Worm (Caenorhabditis elegans) whole organism, L1 larva: Measurements from ENCODE around the gene madf-1.

Experiments used
- C04F5.9 ChIP-seq: sonication (generic microtip); optimal IDR thresholded peaks from 2 replicates; lab custom pipeline; 2016; ENCODE audit warnings: missing genetic modification characterization, missing compliant biosample characterization
- F16B12.6 ChIP-seq: fragments of 150-350 bp; optimal IDR thresholded peaks from 2 replicates; lab custom pipeline; 2014; ENCODE audit warnings: missing biosample characterization, missing genetic modification characterization
- alr-1 ChIP-seq: fragments of 200-800 bp; sonication (Bioruptor generic); optimal IDR thresholded peaks from 2 replicates; lab custom pipeline; 2018; ENCODE audit warnings: borderline replicate concordance, mild to moderate bottlenecking, missing genetic modification characterization, missing compliant biosample characterization
- aly-2 ChIP-seq: fragments of 150-350 bp; optimal IDR thresholded peaks from 2 replicates; lab custom pipeline; 2014; ENCODE audit warnings: missing biosample characterization, missing genetic modification characterization
- ama-1 ChIP-seq: fragments of 150-350 bp; optimal IDR thresholded peaks from 2 replicates; lab custom pipeline; 2014
- blmp-1 ChIP-seq: fragments of 150-350 bp; optimal IDR thresholded peaks from 2 replicates; lab custom pipeline; 2014; ENCODE audit warnings: missing biosample characterization, missing genetic modification characterization
- ceh-82 ChIP-seq, 3 experiments: fragments of 150-350 bp in 1 of 3; sonication (generic microtip) in 2 of 3; optimal IDR thresholded peaks; 2 replicates each; lab custom pipeline; 2014 to 2017; ENCODE audit warnings: missing biosample characterization in 3 of 3, missing genetic modification characterization in 3 of 3
- dpl-1 ChIP-seq, 3 experiments: fragments of 150-350 bp in 2 of 3; sonication (generic microtip) in 1 of 3; optimal IDR thresholded peaks; 2 replicates each; lab custom pipeline; 2014 to 2017; ENCODE audit warnings: missing biosample characterization in 3 of 3, missing genetic modification characterization in 3 of 3, missing genetic modification reagents in 3 of 3
- efl-1 ChIP-seq, 4 experiments: fragments of 150-350 bp; optimal IDR thresholded peaks in 3 of 4; peaks in 1 of 4; 1 replicate in 1 of 4; 2 replicates in 3 of 4; lab custom pipeline; 2014; ENCODE audit warnings: missing biosample characterization in 2 of 4, missing genetic modification characterization in 2 of 4, missing genetic modification reagents in 2 of 4
- efl-3 ChIP-seq: fragments of 200-800 bp; sonication (Bioruptor generic); optimal IDR thresholded peaks from 2 replicates; lab custom pipeline; 2018; ENCODE audit warnings: mild to moderate bottlenecking, missing genetic modification characterization, missing compliant biosample characterization
- egl-13 ChIP-seq: sonication (generic microtip); optimal IDR thresholded peaks from 2 replicates; lab custom pipeline; 2016; ENCODE audit warnings: missing genotype, missing genetic modification reagents, missing genetic modification characterization, missing compliant biosample characterization
- egl-27 ChIP-seq, 2 experiments: fragments of 150-350 bp in 1 of 2; sonication (generic microtip); optimal IDR thresholded peaks; 3 replicates each; lab custom pipeline; 2017 to 2018; ENCODE audit warnings: missing biosample characterization in 2 of 2, missing genetic modification characterization in 2 of 2, missing genetic modification reagents in 2 of 2
- elt-2 ChIP-seq: sonication (generic microtip); optimal IDR thresholded peaks from 2 replicates; lab custom pipeline; 2016; ENCODE audit warnings: missing genetic modification characterization, mild to moderate bottlenecking, inconsistent platforms, missing compliant biosample characterization, missing genetic modification reagents
- elt-3 ChIP-seq, 6 experiments: fragments of 150-350 bp in 1 of 6; sonication (generic microtip); optimal IDR thresholded peaks; 2 replicates each; lab custom pipeline; 2017 to 2018; ENCODE audit warnings: missing biosample characterization in 6 of 6, missing genetic modification characterization in 6 of 6, inconsistent platforms in 1 of 6
- fkh-10 ChIP-seq: sonication (generic microtip); optimal IDR thresholded peaks from 2 replicates; lab custom pipeline; 2017; ENCODE audit warnings: missing biosample characterization, missing genetic modification reagents, missing genetic modification characterization
- fkh-8 ChIP-seq: sonication (generic microtip); optimal IDR thresholded peaks from 2 replicates; lab custom pipeline; 2016; ENCODE audit warnings: mild to moderate bottlenecking, missing genetic modification characterization, missing compliant biosample characterization
- fos-1 ChIP-seq: fragments of 150-350 bp; optimal IDR thresholded peaks from 2 replicates; lab custom pipeline; 2014; ENCODE audit warnings: missing biosample characterization, missing genetic modification characterization
- grh-1 ChIP-seq: fragments of 200-800 bp; sonication (Bioruptor generic); IDR thresholded peaks from 2 replicates; pipeline ENCODE4 v1.3.6; 2022; ENCODE audit warnings: missing genetic modification reagents, missing genetic modification characterization, missing compliant biosample characterization
- hlh-17 ChIP-seq: fragments of 200-800 bp; sonication (Bioruptor generic); optimal IDR thresholded peaks from 2 replicates; lab custom pipeline; 2018; ENCODE audit warnings: missing genetic modification characterization, mild to moderate bottlenecking, missing compliant biosample characterization, moderate library complexity, borderline replicate concordance
- hlh-4 ChIP-seq: sonication (generic microtip); optimal IDR thresholded peaks from 2 replicates; lab custom pipeline; 2016; ENCODE audit warnings: mild to moderate bottlenecking, missing genetic modification characterization, missing compliant biosample characterization
- isw-1 ChIP-seq: fragments of 200-800 bp; sonication (Bioruptor generic); IDR thresholded peaks from 2 replicates; pipeline ENCODE4 v1.3.6; 2022; ENCODE audit warnings: missing genetic modification characterization, missing compliant biosample characterization
- jun-1 ChIP-seq: fragments of 150-350 bp; optimal IDR thresholded peaks from 2 replicates; lab custom pipeline; 2014; ENCODE audit warnings: missing biosample characterization, missing genetic modification reagents, missing genetic modification characterization
- lin-13 ChIP-seq: fragments of 150-350 bp; optimal IDR thresholded peaks from 2 replicates; lab custom pipeline; 2014; ENCODE audit warnings: missing biosample characterization, missing genetic modification reagents, missing genetic modification characterization
- lin-14 ChIP-seq: fragments of 200-800 bp; sonication (Bioruptor generic); optimal IDR thresholded peaks from 2 replicates; lab custom pipeline; 2018; ENCODE audit warnings: mild to moderate bottlenecking, missing genetic modification characterization, moderate library complexity, missing compliant biosample characterization
- lin-35 ChIP-seq, 2 experiments: fragments of 150-350 bp; optimal IDR thresholded peaks; 2 replicates each; lab custom pipeline; 2014; ENCODE audit warnings: missing biosample characterization in 2 of 2, missing genetic modification characterization in 2 of 2, missing genetic modification reagents in 2 of 2
- lin-39 ChIP-seq: fragments of 150-350 bp; optimal IDR thresholded peaks from 2 replicates; lab custom pipeline; 2014; ENCODE audit warnings: missing biosample characterization, missing genetic modification reagents, missing genetic modification characterization
- lsy-2 ChIP-seq, 2 experiments: fragments of 150-350 bp; optimal IDR thresholded peaks; 2 replicates each; lab custom pipeline; 2014; ENCODE audit warnings: missing biosample characterization in 2 of 2, missing genetic modification characterization in 2 of 2
- mep-1 ChIP-seq: fragments of 150-350 bp; optimal IDR thresholded peaks from 2 replicates; lab custom pipeline; 2014; ENCODE audit warnings: missing biosample characterization, missing genetic modification characterization
- nhr-11 ChIP-seq: fragments of 150-350 bp; optimal IDR thresholded peaks from 2 replicates; lab custom pipeline; 2014; ENCODE audit warnings: missing biosample characterization, missing genetic modification characterization
- nhr-20 ChIP-seq: sonication (generic microtip); optimal IDR thresholded peaks from 2 replicates; lab custom pipeline; 2016; ENCODE audit warnings: mild to moderate bottlenecking, missing genetic modification characterization, missing compliant biosample characterization
- nhr-237 ChIP-seq: fragments of 150-350 bp; optimal IDR thresholded peaks from 2 replicates; lab custom pipeline; 2014; ENCODE audit warnings: missing biosample characterization, missing genetic modification characterization
- nhr-28 ChIP-seq: fragments of 150-350 bp; optimal IDR thresholded peaks from 2 replicates; lab custom pipeline; 2014; ENCODE audit warnings: missing biosample characterization, missing genetic modification characterization
- nhr-47 ChIP-seq: sonication (generic microtip); optimal IDR thresholded peaks from 2 replicates; lab custom pipeline; 2016; ENCODE audit warnings: mild to moderate bottlenecking, missing genetic modification characterization, moderate library complexity, missing compliant biosample characterization
- nhr-77 ChIP-seq: fragments of 150-350 bp; optimal IDR thresholded peaks from 2 replicates; lab custom pipeline; 2014; ENCODE audit warnings: missing biosample characterization, missing genetic modification characterization
- nhr-85 ChIP-seq: sonication (generic microtip); peaks from one replicate; lab custom pipeline; 2016; ENCODE audit warnings: missing genetic modification characterization, inconsistent platforms, missing compliant biosample characterization
- pqm-1 ChIP-seq: sonication (generic microtip); optimal IDR thresholded peaks from 3 replicates; lab custom pipeline; 2017; ENCODE audit warnings: missing biosample characterization, missing genetic modification characterization
- rnt-1 ChIP-seq: sonication (generic microtip); optimal IDR thresholded peaks from 2 replicates; lab custom pipeline; 2016; ENCODE audit warnings: mild to moderate bottlenecking, missing genetic modification characterization, moderate library complexity, missing compliant biosample characterization
- snu-23 ChIP-seq: sonication (generic microtip); optimal IDR thresholded peaks from 2 replicates; lab custom pipeline; 2016; ENCODE audit warnings: missing genetic modification characterization, missing compliant biosample characterization
- sox-4 ChIP-seq: sonication (generic microtip); optimal IDR thresholded peaks from 2 replicates; lab custom pipeline; 2016; ENCODE audit warnings: missing genetic modification characterization, missing compliant biosample characterization
- swsn-7 ChIP-seq: sonication (generic microtip); optimal IDR thresholded peaks from 2 replicates; lab custom pipeline; 2016; ENCODE audit warnings: missing genetic modification characterization, missing compliant biosample characterization
- tlp-1 ChIP-seq: fragments of 150-350 bp; optimal IDR thresholded peaks from 2 replicates; lab custom pipeline; 2014; ENCODE audit warnings: missing biosample characterization, missing genetic modification characterization
- unc-30 ChIP-seq: sonication (generic microtip); optimal IDR thresholded peaks from 2 replicates; lab custom pipeline; 2017; ENCODE audit warnings: missing biosample characterization, missing genetic modification characterization
- unc-86 ChIP-seq: sonication (generic microtip); optimal IDR thresholded peaks from 2 replicates; lab custom pipeline; 2016; ENCODE audit warnings: missing genetic modification characterization, missing compliant biosample characterization
- xbp-1 ChIP-seq: sonication (generic microtip); optimal IDR thresholded peaks from 2 replicates; lab custom pipeline; 2016; ENCODE audit warnings: missing genetic modification characterization, missing compliant biosample characterization
- zag-1 ChIP-seq: fragments of 150-350 bp; optimal IDR thresholded peaks from 2 replicates; lab custom pipeline; 2014; ENCODE audit warnings: missing biosample characterization, missing genetic modification characterization
- ztf-11 ChIP-seq, 2 experiments: sonication (generic microtip); optimal IDR thresholded peaks; 2 replicates each; lab custom pipeline; 2016 to 2017; ENCODE audit warnings: missing genetic modification characterization in 2 of 2, missing biosample characterization in 1 of 2, missing compliant biosample characterization in 1 of 2
- ztf-4 ChIP-seq: fragments of 150-350 bp; optimal IDR thresholded peaks from 2 replicates; lab custom pipeline; 2014; ENCODE audit warnings: missing biosample characterization, missing genetic modification characterization

The madf-1 gene

DNA sequence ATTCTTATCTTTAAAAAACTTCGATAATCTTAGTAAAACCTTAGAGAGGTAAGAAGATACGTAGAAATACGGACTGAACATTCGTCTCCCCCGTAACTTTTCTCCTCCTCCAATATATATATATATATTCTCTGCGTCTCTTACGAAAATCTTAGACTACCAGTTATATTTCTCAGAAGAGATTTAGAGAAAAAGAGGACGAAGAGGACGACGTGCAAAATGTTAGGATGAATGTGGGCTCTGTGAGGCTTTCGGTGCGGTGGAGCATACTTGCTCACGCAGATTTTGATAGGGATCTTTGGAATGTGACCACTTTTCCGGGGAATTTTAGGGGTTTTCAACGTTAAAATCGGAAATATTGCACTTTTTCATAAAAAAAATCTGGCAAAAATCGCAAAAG lies 3.3 kb downstream of the madf-1 start (continued):
- TF ChIP-seq alr-1 (tag; lab: Kevin White, UChicago): no peak
- TF ChIP-seq nhr-85 (tag; lab: Kevin White, UChicago): peak; percentile 49
- TF ChIP-seq aly-2 (tag; lab: Kevin White, UChicago): peak; percentile 40
- peak; percentile 45 for TF ChIP-seq sox-4 (tag; lab: Kevin White, UChicago)
- peak; percentile 56 for TF ChIP-seq nhr-20 (tag; lab: Kevin White, UChicago)
- no peak for TF ChIP-seq hlh-17 (GFP tag; lab: Kevin White, UChicago)
- TF ChIP-seq fkh-8: peak; percentile 84
- peak; percentile 34 to 70 for TF ChIP-seq lin-35 (GFP tag; optimal IDR thresholded peaks at IDR 0.05; lab: Kevin White, UChicago)
- TF ChIP-seq efl-3 (GFP tag; lab: Kevin White, UChicago): no peak
- TF ChIP-seq lsy-2 (tag; optimal IDR thresholded peaks at IDR 0.05; lab: Kevin White, UChicago): peak; percentile 81 to 88
- TF ChIP-seq egl-27 (tag; optimal IDR thresholded peaks at IDR 0.05; lab: Kevin White, UChicago): no peak
- no peak for TF ChIP-seq grh-1 (GFP tag; lab: Robert Waterston, UW)
- peak; percentile 79 to 81 for TF ChIP-seq efl-1 (optimal IDR thresholded peaks at IDR 0.05; lab: Kevin White, UChicago)
- peak; percentile 74 to 95 for TF ChIP-seq efl-1 (GFP tag; optimal IDR thresholded peaks at IDR 0.05 in 1 of 2; lab: Kevin White, UChicago)
- no peak for TF ChIP-seq nhr-28 (tag; lab: Kevin White, UChicago)
- TF ChIP-seq egl-13: peak; percentile 23
- TF ChIP-seq lin-13 (GFP tag; lab: Kevin White, UChicago): peak; percentile 48
- no peak for TF ChIP-seq nhr-11 (tag; lab: Kevin White, UChicago)
- peak; percentile 5 for TF ChIP-seq lin-39 (tag; lab: Kevin White, UChicago)
- TF ChIP-seq hlh-4 (tag; lab: Kevin White, UChicago): no peak
- TF ChIP-seq pqm-1 (tag; lab: Kevin White, UChicago): no peak
- peak; percentile 60 for TF ChIP-seq isw-1 (GFP tag; lab: Robert Waterston, UW)
- no peak for TF ChIP-seq tlp-1 (tag; lab: Kevin White, UChicago)
- no peak for TF ChIP-seq elt-3 (tag; optimal IDR thresholded peaks at IDR 0.05; lab: Kevin White, UChicago)
- TF ChIP-seq unc-86 (tag; lab: Kevin White, UChicago): peak; percentile 70
- no peak for TF ChIP-seq ztf-11 (tag; optimal IDR thresholded peaks at IDR 0.05; lab: Kevin White, UChicago)
- peak; percentile 25 for TF ChIP-seq F16B12.6 (tag; lab: Kevin White, UChicago)
- peak; percentile 77 for TF ChIP-seq swsn-7
- peak; percentile 40 to 91 (median 72) for TF ChIP-seq ceh-82 (tag; optimal IDR thresholded peaks at IDR 0.05; lab: Kevin White, UChicago)
- TF ChIP-seq xbp-1 (tag; lab: Kevin White, UChicago): peak; percentile 59
- TF ChIP-seq nhr-237 (tag; lab: Kevin White, UChicago): no peak
- peak; percentile 38 to 73 (median 47) for TF ChIP-seq dpl-1 (GFP tag; optimal IDR thresholded peaks at IDR 0.05; lab: Kevin White, UChicago)
- peak; percentile 50 for TF ChIP-seq fkh-10
- TF ChIP-seq C04F5.9 (tag; lab: Kevin White, UChicago): peak; percentile 17
- peak; percentile 78 for TF ChIP-seq fos-1 (tag; lab: Kevin White, UChicago)
- TF ChIP-seq snu-23 (GFP tag; lab: Kevin White, UChicago): peak; percentile 84
- TF ChIP-seq unc-30: no peak
- peak; percentile 9 for TF ChIP-seq jun-1 (tag; lab: Kevin White, UChicago)
- no peak for TF ChIP-seq rnt-1 (tag; lab: Kevin White, UChicago)
- TF ChIP-seq lin-14: no peak
- peak; percentile 80 for TF ChIP-seq nhr-47 (tag; lab: Kevin White, UChicago)
- peak; percentile 51 for TF ChIP-seq ztf-4 (tag; lab: Kevin White, UChicago)
- no peak for TF ChIP-seq elt-2 (tag; lab: Kevin White, UChicago)
- peak; percentile 86 for TF ChIP-seq mep-1 (tag; lab: Kevin White, UChicago)
- TF ChIP-seq ama-1 (lab: Kevin White, UChicago): peak; percentile 27
- no peak for TF ChIP-seq nhr-77 (tag; lab: Kevin White, UChicago)
- TF ChIP-seq blmp-1 (tag; lab: Kevin White, UChicago): peak; percentile 20
- peak; percentile 29 for TF ChIP-seq zag-1
